Worm (Caenorhabditis elegans): Measurements from ENCODE around the gene sand-1.

DNA sequence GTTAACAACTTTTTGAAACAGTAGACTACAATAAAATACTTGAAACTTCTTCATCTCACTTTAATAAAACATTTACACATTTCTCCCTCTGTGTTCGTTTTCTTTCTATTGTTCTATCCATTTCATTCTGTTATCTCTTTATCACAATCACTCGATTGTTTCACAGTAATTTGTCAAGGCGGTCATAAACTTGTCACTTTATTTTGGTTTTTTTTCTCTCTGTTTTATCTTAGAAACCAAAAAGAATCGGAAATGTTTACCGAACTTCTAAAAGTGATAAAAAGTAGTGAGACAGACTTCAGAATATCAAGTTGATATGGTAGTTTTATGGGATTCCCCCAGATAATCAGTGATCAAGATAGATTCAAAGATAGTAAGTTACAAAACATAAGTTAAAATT lies 27.4 kb upstream of the sand-1 start, which contains the start of gene Y4C6B.2:
- no peak for TF ChIP-seq dao-5 (tag; optimal IDR thresholded peaks at IDR 0.05)
- TF ChIP-seq him-1 (tag; optimal IDR thresholded peaks at IDR 0.05) = no peak
- TF ChIP-seq W03F9.2 (tag; optimal IDR thresholded peaks at IDR 0.05) = no peak

Measured in whole organism, L4/young adult.